Worm (Caenorhabditis elegans) whole organism, L1 larva: Measurements from ENCODE around the gene F35D2.3.

ENCODE experiments used
- C16A3.4 ChIP-seq: fragments of 150-350 bp; optimal IDR thresholded peaks from 2 replicates; lab custom pipeline; 2014; ENCODE audit warnings: missing biosample characterization, missing genetic modification characterization
- C34B4.2 ChIP-seq: sonication (generic microtip); optimal IDR thresholded peaks from 2 replicates; lab custom pipeline; 2017; ENCODE audit warnings: mild to moderate bottlenecking, missing genetic modification characterization, missing compliant biosample characterization
- F16B12.6 ChIP-seq: fragments of 150-350 bp; optimal IDR thresholded peaks from 2 replicates; lab custom pipeline; 2014; ENCODE audit warnings: missing biosample characterization, missing genetic modification characterization
- Y116A8C.19 ChIP-seq: sonication (generic microtip); optimal IDR thresholded peaks from 2 replicates; lab custom pipeline; 2016; ENCODE audit warnings: missing compliant biosample characterization, missing genetic modification characterization, borderline replicate concordance
- aha-1 ChIP-seq: fragments of 150-350 bp; optimal IDR thresholded peaks from 2 replicates; lab custom pipeline; 2014; ENCODE audit warnings: missing biosample characterization, missing genetic modification characterization
- alr-1 ChIP-seq: fragments of 200-800 bp; sonication (Bioruptor generic); optimal IDR thresholded peaks from 2 replicates; lab custom pipeline; 2018; ENCODE audit warnings: borderline replicate concordance, mild to moderate bottlenecking, missing genetic modification characterization, missing compliant biosample characterization
- ama-1 ChIP-seq: fragments of 150-350 bp; optimal IDR thresholded peaks from 2 replicates; lab custom pipeline; 2014
- ceh-8 ChIP-seq: fragments of 200-800 bp; sonication (Bioruptor generic); optimal IDR thresholded peaks from 2 replicates; lab custom pipeline; 2018; ENCODE audit warnings: mild to moderate bottlenecking, missing genetic modification characterization, moderate library complexity, missing compliant biosample characterization
- ceh-82 ChIP-seq, 3 experiments: fragments of 150-350 bp in 1 of 3; sonication (generic microtip) in 2 of 3; optimal IDR thresholded peaks; 2 replicates each; lab custom pipeline; 2014 to 2017; ENCODE audit warnings: missing biosample characterization in 3 of 3, missing genetic modification characterization in 3 of 3
- ceh-88 ChIP-seq: fragments of 200-800 bp; sonication (Bioruptor generic); IDR thresholded peaks from 2 replicates; pipeline ENCODE4 v1.3.6; 2022; ENCODE audit warnings: missing genetic modification characterization, missing compliant biosample characterization
- ceh-90 ChIP-seq: sonication (generic microtip); optimal IDR thresholded peaks from 2 replicates; lab custom pipeline; 2016; ENCODE audit warnings: missing genetic modification characterization, missing compliant biosample characterization
- ces-1 ChIP-seq: fragments of 150-350 bp; optimal IDR thresholded peaks from 2 replicates; lab custom pipeline; 2014; ENCODE audit warnings: missing biosample characterization, missing genetic modification reagents, missing genetic modification characterization
- dpl-1 ChIP-seq, 3 experiments: fragments of 150-350 bp in 2 of 3; sonication (generic microtip) in 1 of 3; optimal IDR thresholded peaks; 2 replicates each; lab custom pipeline; 2014 to 2017; ENCODE audit warnings: missing biosample characterization in 3 of 3, missing genetic modification characterization in 3 of 3, missing genetic modification reagents in 3 of 3
- egl-13 ChIP-seq: sonication (generic microtip); optimal IDR thresholded peaks from 2 replicates; lab custom pipeline; 2016; ENCODE audit warnings: missing genotype, missing genetic modification reagents, missing genetic modification characterization, missing compliant biosample characterization
- egl-27 ChIP-seq, 2 experiments: fragments of 150-350 bp in 1 of 2; sonication (generic microtip); optimal IDR thresholded peaks; 3 replicates each; lab custom pipeline; 2017 to 2018; ENCODE audit warnings: missing biosample characterization in 2 of 2, missing genetic modification characterization in 2 of 2, missing genetic modification reagents in 2 of 2
- elt-2 ChIP-seq: sonication (generic microtip); optimal IDR thresholded peaks from 2 replicates; lab custom pipeline; 2016; ENCODE audit warnings: missing genetic modification characterization, mild to moderate bottlenecking, inconsistent platforms, missing compliant biosample characterization, missing genetic modification reagents
- fkh-10 ChIP-seq: sonication (generic microtip); optimal IDR thresholded peaks from 2 replicates; lab custom pipeline; 2017; ENCODE audit warnings: missing biosample characterization, missing genetic modification reagents, missing genetic modification characterization
- fkh-4 ChIP-seq: sonication (generic microtip); optimal IDR thresholded peaks from 2 replicates; lab custom pipeline; 2016; ENCODE audit warnings: missing compliant biosample characterization, missing genetic modification characterization, borderline replicate concordance
- fkh-8 ChIP-seq: sonication (generic microtip); optimal IDR thresholded peaks from 2 replicates; lab custom pipeline; 2016; ENCODE audit warnings: mild to moderate bottlenecking, missing genetic modification characterization, missing compliant biosample characterization
- fos-1 ChIP-seq: fragments of 150-350 bp; optimal IDR thresholded peaks from 2 replicates; lab custom pipeline; 2014; ENCODE audit warnings: missing biosample characterization, missing genetic modification characterization
- hlh-4 ChIP-seq: sonication (generic microtip); optimal IDR thresholded peaks from 2 replicates; lab custom pipeline; 2016; ENCODE audit warnings: mild to moderate bottlenecking, missing genetic modification characterization, missing compliant biosample characterization
- lin-14 ChIP-seq: fragments of 200-800 bp; sonication (Bioruptor generic); optimal IDR thresholded peaks from 2 replicates; lab custom pipeline; 2018; ENCODE audit warnings: mild to moderate bottlenecking, missing genetic modification characterization, moderate library complexity, missing compliant biosample characterization
- lin-35 ChIP-seq, 2 experiments: fragments of 150-350 bp; optimal IDR thresholded peaks; 2 replicates each; lab custom pipeline; 2014; ENCODE audit warnings: missing biosample characterization in 2 of 2, missing genetic modification characterization in 2 of 2, missing genetic modification reagents in 2 of 2
- lir-3 ChIP-seq: sonication (generic microtip); optimal IDR thresholded peaks from 2 replicates; lab custom pipeline; 2016; ENCODE audit warnings: mild to moderate bottlenecking, missing genetic modification characterization, moderate library complexity, missing compliant biosample characterization; ENCODE audit not compliant: poor library complexity
- mef-2 ChIP-seq: fragments of 150-350 bp; optimal IDR thresholded peaks from 2 replicates; lab custom pipeline; 2014; ENCODE audit warnings: missing biosample characterization, missing genetic modification characterization
- nhr-11 ChIP-seq: fragments of 150-350 bp; optimal IDR thresholded peaks from 2 replicates; lab custom pipeline; 2014; ENCODE audit warnings: missing biosample characterization, missing genetic modification characterization
- nhr-12 ChIP-seq: sonication (generic microtip); optimal IDR thresholded peaks from 2 replicates; lab custom pipeline; 2017; ENCODE audit warnings: missing biosample characterization, missing genetic modification characterization
- nhr-76 ChIP-seq: sonication (generic microtip); optimal IDR thresholded peaks from 2 replicates; lab custom pipeline; 2017; ENCODE audit warnings: missing biosample characterization, missing genetic modification characterization
- nhr-84 ChIP-seq: sonication (generic microtip); optimal IDR thresholded peaks from 2 replicates; lab custom pipeline; 2017; ENCODE audit warnings: missing biosample characterization, missing genetic modification characterization
- nhr-85 ChIP-seq: sonication (generic microtip); peaks from one replicate; lab custom pipeline; 2016; ENCODE audit warnings: missing genetic modification characterization, inconsistent platforms, missing compliant biosample characterization
- nhr-90 ChIP-seq: sonication (generic microtip); optimal IDR thresholded peaks from 2 replicates; lab custom pipeline; 2016; ENCODE audit warnings: mild to moderate bottlenecking, missing genetic modification characterization, missing compliant biosample characterization; ENCODE audit not compliant: poor library complexity
- pqm-1 ChIP-seq: sonication (generic microtip); optimal IDR thresholded peaks from 3 replicates; lab custom pipeline; 2017; ENCODE audit warnings: missing biosample characterization, missing genetic modification characterization
- rnt-1 ChIP-seq: sonication (generic microtip); optimal IDR thresholded peaks from 2 replicates; lab custom pipeline; 2016; ENCODE audit warnings: mild to moderate bottlenecking, missing genetic modification characterization, moderate library complexity, missing compliant biosample characterization
- snpc-4 ChIP-seq: fragments of 150-350 bp; optimal IDR thresholded peaks from 2 replicates; lab custom pipeline; 2014; ENCODE audit warnings: missing biosample characterization, missing genetic modification characterization
- snu-23 ChIP-seq: sonication (generic microtip); optimal IDR thresholded peaks from 2 replicates; lab custom pipeline; 2016; ENCODE audit warnings: missing genetic modification characterization, missing compliant biosample characterization
- sup-37 ChIP-seq: fragments of 200-800 bp; sonication (Bioruptor generic); optimal IDR thresholded peaks from 2 replicates; lab custom pipeline; 2018; ENCODE audit warnings: mild to moderate bottlenecking, missing genetic modification characterization, missing compliant biosample characterization
- tbx-2 ChIP-seq: sonication (generic microtip); optimal IDR thresholded peaks from 2 replicates; lab custom pipeline; 2016; ENCODE audit warnings: missing genetic modification characterization, missing compliant biosample characterization
- tlp-1 ChIP-seq: fragments of 150-350 bp; optimal IDR thresholded peaks from 2 replicates; lab custom pipeline; 2014; ENCODE audit warnings: missing biosample characterization, missing genetic modification characterization
- unc-130 ChIP-seq: fragments of 150-350 bp; optimal IDR thresholded peaks from 2 replicates; lab custom pipeline; 2017; ENCODE audit warnings: missing biosample characterization, missing genetic modification characterization, inconsistent platforms
- unc-62 ChIP-seq: fragments of 150-350 bp; optimal IDR thresholded peaks from 2 replicates; lab custom pipeline; 2014; ENCODE audit warnings: missing biosample characterization, missing genetic modification reagents, missing genetic modification characterization
- unc-86 ChIP-seq: sonication (generic microtip); optimal IDR thresholded peaks from 2 replicates; lab custom pipeline; 2016; ENCODE audit warnings: missing genetic modification characterization, missing compliant biosample characterization
- unc-98 ChIP-seq: fragments of 200-800 bp; sonication (Bioruptor generic); IDR thresholded peaks from 2 replicates; pipeline ENCODE4 v1.3.6; 2022; ENCODE audit warnings: missing genetic modification characterization, missing compliant biosample characterization
- zag-1 ChIP-seq: fragments of 150-350 bp; optimal IDR thresholded peaks from 2 replicates; lab custom pipeline; 2014; ENCODE audit warnings: missing biosample characterization, missing genetic modification characterization
- zip-4 ChIP-seq: fragments of 200-800 bp; sonication (Bioruptor generic); optimal IDR thresholded peaks from 2 replicates; lab custom pipeline; 2018; ENCODE audit warnings: mild to moderate bottlenecking, missing genetic modification characterization, moderate library complexity, missing compliant biosample characterization
- ztf-11 ChIP-seq, 2 experiments: sonication (generic microtip); optimal IDR thresholded peaks; 2 replicates each; lab custom pipeline; 2016 to 2017; ENCODE audit warnings: missing genetic modification characterization in 2 of 2, missing biosample characterization in 1 of 2, missing compliant biosample characterization in 1 of 2
- ztf-4 ChIP-seq: fragments of 150-350 bp; optimal IDR thresholded peaks from 2 replicates; lab custom pipeline; 2014; ENCODE audit warnings: missing biosample characterization, missing genetic modification characterization

Gene F35D2.3

DNA sequence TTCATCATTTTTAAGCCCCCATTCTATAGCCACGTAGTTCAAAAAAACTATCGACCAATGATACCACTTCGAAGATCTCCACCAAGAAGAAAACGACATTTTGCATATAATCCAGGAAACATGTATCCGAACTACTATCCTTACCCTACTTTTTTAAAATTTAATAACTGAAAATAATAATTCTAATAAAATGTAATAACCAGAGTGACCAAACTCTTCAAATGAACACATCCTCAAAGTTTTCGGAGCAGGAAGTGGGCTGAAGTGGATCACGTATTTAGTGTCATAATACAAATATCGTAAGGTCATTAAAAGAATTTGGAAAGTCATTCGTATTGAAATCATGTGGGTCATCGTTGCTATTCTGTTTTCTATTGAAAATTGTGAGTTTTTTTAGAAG lies 7.0 kb downstream of the F35D2.3 start, which contains the start of gene F35D2.6:
F35D2.6 (plus strand) TSS at position 301 of the 400 bp plus-strand sequence.
- no peak for TF ChIP-seq zag-1 (tag; lab: Kevin White, UChicago)
- TF ChIP-seq fkh-4 (tag; lab: Kevin White, UChicago), result no peak
- TF ChIP-seq hlh-4 (tag; lab: Kevin White, UChicago), result no peak
- TF ChIP-seq ztf-4 (tag; lab: Kevin White, UChicago), result no peak
- no peak for TF ChIP-seq ces-1 (GFP tag; lab: Kevin White, UChicago)
- no peak for TF ChIP-seq unc-98

DNA sequence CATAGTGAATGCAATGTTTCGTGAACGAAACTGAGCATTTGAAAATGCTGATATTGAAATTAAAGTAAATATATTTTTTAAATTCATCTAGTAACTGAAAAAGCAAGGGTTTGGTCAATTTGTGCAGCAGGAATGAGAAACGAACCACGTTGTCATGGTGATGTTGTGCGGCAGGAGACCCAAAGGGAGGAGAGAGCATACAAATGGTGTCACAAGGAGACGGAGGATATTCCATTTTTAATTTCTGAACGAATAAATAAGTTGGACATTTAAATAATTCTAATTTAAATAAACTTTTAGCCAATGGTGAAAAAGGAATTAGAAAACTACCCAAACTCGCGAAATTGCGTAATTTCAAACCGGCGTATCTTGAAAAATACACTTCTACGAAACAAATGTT lies 13.2 kb downstream of the F35D2.3 start, which contains the start of gene mks-3:
mks-3 (minus strand) TSS at position 101 of the 400 bp plus-strand sequence.
- TF ChIP-seq fkh-8 (tag; lab: Kevin White, UChicago) (peak; percentile 8), tlp-1 (tag; lab: Kevin White, UChicago) (no peak), mef-2 (no peak)
- TF ChIP-seq, all 84 proteins: peak for 1

DNA sequence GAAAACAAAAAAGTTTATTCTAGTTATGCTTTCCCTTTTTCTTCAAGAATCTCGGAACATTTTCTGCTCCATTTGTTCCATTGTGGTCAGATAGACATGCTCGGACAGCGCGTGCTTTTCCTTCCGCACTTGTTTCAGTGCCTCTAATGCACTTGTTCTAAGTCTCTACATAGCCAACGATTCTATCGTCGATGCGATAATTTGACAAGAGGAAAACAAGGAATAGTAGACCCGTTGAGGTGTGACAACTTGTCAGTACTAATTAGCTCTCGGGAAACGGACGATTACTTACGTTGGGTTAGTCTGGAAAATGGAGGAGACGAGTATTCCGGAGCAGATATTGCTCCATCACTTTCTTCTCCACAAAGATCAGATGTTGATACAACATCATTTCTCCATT lies 17.9 kb downstream of the F35D2.3 start:
- TF ChIP-seq Y116A8C.19 (no peak), lir-3 (no peak), nhr-85 (tag; lab: Kevin White, UChicago) (no peak), fos-1 (tag; lab: Kevin White, UChicago) (no peak), lin-14 (peak; percentile 71), tbx-2 (tag; lab: Kevin White, UChicago) (peak; percentile 3), ceh-8 (GFP tag; lab: Kevin White, UChicago) (peak; percentile 73), ama-1 (no peak), egl-13 (tag; lab: Kevin White, UChicago) (peak; percentile 21), unc-86 (tag; lab: Kevin White, UChicago) (peak; percentile 28)

DNA sequence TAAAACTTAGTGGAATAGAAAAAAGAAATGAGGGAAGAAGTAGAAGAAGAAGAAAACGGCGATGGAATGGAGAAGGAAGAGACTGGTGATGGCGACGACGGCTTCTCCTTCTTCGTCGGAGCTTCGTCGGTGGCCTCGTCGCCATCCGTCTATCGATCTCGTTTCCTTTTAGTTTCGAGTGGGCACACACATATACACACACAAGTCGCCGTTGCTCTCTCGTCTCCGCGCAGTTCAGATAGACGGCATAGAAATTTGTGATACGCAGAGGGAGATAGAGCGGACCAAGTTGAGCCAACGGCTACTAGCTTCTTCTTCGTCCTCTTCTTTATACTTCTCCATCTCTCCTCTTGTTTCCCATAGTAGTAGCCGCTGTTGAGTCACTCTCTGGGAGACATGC lies 22.8 kb downstream of the F35D2.3 start:
- TF ChIP-seq rnt-1 (no peak), nhr-90 (tag; lab: Kevin White, UChicago) (no peak), nhr-84 (no peak), tlp-1 (tag; lab: Kevin White, UChicago) (no peak), unc-86 (tag; lab: Kevin White, UChicago) (peak; percentile 60), ceh-90 (tag; lab: Kevin White, UChicago) (no peak), unc-62 (no peak), lin-14 (peak; percentile 93), Y116A8C.19 (no peak), alr-1 (tag; lab: Kevin White, UChicago) (no peak), pqm-1 (tag; lab: Kevin White, UChicago) (no peak), elt-2 (tag; lab: Kevin White, UChicago) (no peak), egl-27 (tag; optimal IDR thresholded peaks at IDR 0.05; lab: Kevin White, UChicago) (no peak), sup-37 (GFP tag; lab: Kevin White, UChicago) (no peak), ces-1 (GFP tag; lab: Kevin White, UChicago) (no peak), C16A3.4 (tag; lab: Kevin White, UChicago) (no peak), C34B4.2 (tag; lab: Kevin White, UChicago) (no peak), fkh-10 (peak; percentile 76), F16B12.6 (tag; lab: Kevin White, UChicago) (no peak), ceh-88 (GFP tag; lab: Robert Waterston, UW) (no peak), snpc-4 (tag; lab: Kevin White, UChicago) (no peak), snu-23 (GFP tag; lab: Kevin White, UChicago) (peak; percentile 32), lin-35 (GFP tag; optimal IDR thresholded peaks at IDR 0.05; lab: Kevin White, UChicago) (peak in 1 of 2 experiments; percentile 46), unc-130 (tag; lab: Kevin White, UChicago) (no peak), nhr-12 (tag; lab: Kevin White, UChicago) (no peak), fkh-8 (tag; lab: Kevin White, UChicago) (peak; percentile 84), nhr-76 (tag; lab: Kevin White, UChicago) (no peak), zag-1 (tag; lab: Kevin White, UChicago) (no peak), egl-13 (tag; lab: Kevin White, UChicago) (peak; percentile 51), ceh-82 (tag; optimal IDR thresholded peaks at IDR 0.05; lab: Kevin White, UChicago) (peak in 2 of 3 experiments; percentile 40 to 46), ceh-8 (GFP tag; lab: Kevin White, UChicago) (no peak), fos-1 (tag; lab: Kevin White, UChicago) (no peak), dpl-1 (GFP tag; optimal IDR thresholded peaks at IDR 0.05; lab: Kevin White, UChicago) (no peak), zip-4 (GFP tag; lab: Kevin White, UChicago) (no peak), ztf-11 (tag; optimal IDR thresholded peaks at IDR 0.05; lab: Kevin White, UChicago) (no peak), aha-1 (tag; lab: Kevin White, UChicago) (no peak), nhr-11 (tag; lab: Kevin White, UChicago) (no peak)
